Fruit fly (Drosophila melanogaster) ovary, adult (tissue): ENCODE measurements around the gene CG34051.

Experiments
- CG17801 ChIP-seq: fragments of 200-800 bp; optimal IDR thresholded peaks from 2 replicates; lab custom pipeline; 2019; ENCODE audit warnings: missing biosample characterization, mild to moderate bottlenecking, missing genetic modification characterization, moderate library complexity; ENCODE audit not compliant: partially characterized antibody

CG34051 gene

dm6 chr2L:19949600-19949999 lies 11.2 kb downstream of the CG34051 start:
- TF ChIP-seq CG17801, result no peak

DNA sequence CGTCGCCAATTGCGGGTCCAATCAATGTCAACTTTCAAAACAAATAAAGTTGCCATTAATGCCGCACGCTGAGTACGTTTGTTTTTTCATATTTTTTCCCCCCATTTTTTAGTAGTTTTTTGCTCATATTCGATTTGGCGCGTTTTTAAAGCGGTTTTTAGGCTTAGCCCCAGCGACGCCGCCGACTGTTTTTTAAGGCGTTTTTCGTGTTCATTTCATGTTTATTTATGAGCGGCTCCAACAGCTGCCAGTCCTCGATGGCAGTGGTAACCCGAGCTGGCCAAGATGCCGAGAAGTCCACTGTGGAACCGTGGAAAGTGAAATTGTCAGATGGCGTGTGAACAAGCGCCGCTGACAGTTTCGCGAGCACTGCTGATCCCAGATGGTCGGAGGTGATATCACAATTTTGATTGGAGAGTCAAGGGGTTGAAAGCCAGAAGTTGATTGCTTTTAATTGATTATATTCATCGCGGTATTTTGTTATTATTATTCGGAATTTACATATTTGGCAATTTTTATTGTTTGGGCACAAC lies 12.8 kb downstream of the CG34051 start:
- no peak for TF ChIP-seq CG17801

DNA sequence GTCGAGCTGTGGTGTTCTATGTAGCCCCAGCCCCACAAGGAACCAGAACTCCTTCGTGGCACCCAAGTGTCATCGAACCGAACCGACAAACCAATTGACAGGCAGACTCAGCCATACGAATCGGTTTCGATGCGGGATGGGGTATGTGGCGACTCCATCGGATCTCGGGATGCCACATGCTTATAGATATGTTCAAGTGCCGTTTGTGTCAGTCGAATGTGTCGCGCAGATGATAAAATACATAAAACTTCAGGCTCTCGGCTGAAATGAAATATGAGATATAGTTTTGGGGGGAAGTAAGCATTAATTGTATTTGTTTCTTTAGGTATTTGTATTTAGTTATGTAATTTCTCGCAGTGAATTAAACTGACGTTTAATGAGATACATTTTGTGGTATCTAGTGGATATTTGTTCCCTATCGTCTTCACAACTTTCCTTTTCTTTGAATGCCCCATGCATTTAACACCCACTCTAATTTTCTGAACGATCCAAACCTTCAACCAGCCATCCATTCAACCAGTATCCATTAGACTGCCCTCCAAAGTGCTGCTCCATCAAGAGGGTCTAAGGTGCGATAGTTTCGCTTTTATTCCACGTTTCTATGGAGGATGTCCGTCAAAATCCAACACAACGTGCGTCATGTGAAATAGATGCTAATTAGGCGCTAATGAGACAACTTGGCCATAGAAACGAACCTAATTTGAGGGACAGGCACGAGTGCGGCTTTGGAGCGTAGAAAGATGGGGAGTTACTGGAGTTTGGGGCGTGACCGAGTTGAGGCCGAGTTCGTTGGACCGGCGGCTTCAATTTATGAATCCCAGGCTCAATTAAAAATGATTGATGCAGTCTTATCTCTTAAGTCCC lies 16.3 kb downstream of the CG34051 start:
- no peak for TF ChIP-seq CG17801

DNA sequence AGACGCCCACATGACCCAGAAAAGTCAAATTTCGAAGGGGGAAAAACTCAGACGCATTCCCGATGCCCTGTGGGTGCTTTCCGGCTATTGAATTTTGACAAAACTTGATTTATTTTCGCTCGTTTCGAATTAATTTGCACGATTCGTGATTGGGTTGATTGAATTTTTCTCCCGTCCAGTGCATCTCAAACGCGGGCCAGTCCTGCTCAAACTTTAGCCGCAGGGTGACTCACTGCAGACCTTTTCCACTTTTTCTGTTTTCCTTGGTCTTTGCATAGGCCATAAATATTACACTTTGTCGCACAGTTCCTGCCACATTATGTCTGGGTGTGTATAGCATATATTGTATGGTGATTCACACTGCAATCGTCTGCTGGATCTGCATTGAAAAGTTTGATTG lies 17.7 kb downstream of the CG34051 start:
- TF ChIP-seq CG17801, result no peak

dm6 chr2L:19942510-19942909 lies 18.3 kb downstream of the CG34051 start:
- TF ChIP-seq CG17801, result no peak

dm6 chr2L:19941352-19941851 lies 19.4 kb downstream of the CG34051 start:
- no peak for TF ChIP-seq CG17801

DNA sequence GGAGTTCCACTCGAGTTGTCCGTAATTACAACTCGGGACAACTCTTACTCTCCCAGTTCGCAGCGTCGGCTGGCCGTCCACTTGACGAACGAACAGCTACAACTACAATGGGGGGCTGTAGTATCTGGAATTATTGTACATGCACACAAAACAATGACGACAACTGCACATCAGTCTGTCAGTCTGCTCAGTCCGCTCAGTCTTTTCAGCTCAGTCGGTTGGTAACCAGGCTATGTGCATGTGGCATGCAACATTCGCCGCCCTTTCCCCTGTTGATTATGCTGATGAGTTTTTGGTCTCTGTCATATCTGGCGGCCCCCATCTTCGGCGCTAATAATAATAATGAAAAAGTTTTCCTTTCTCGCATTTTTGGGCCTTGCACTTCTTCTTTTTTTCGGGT lies 20.8 kb downstream of the CG34051 start:
- no peak for TF ChIP-seq CG17801

DNA sequence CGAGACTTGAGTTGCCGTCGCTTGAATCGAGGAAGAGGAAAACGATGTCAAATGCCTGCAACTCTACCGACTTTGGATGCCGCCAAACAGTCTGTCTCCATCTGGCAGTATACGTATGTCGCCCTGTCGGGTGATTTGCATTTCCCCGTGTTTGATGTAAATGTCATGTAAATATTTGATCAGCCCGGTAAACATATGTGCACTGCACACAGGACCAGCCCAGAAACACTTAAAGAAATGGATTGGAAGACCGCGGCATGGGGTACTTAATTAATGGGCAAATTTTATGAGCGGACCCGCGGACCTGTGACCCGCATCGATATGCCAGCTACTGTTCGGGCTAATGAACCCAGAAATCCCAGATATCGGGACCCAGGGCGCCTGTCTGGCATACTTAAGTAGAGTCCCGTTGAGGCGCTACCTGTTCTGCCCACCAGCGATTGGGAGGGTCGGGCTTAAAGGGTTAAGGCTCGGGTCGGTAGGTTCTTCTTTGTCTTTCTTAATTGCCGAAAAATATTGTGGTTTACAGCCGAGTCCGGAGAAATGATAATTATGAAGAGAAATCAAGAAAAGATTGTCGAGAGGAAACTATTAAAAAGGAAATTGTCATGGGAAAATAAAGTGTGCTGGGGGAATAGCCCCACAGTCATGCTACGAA lies 22.9 kb downstream of the CG34051 start:
- TF ChIP-seq CG17801, result no peak

- TF ChIP-seq CG17801, result no peak
Measured at dm6 chr2L:19935085-19935846, 25.6 kb downstream of the CG34051 start.

- no peak for TF ChIP-seq CG17801
Measured at dm6 chr2L:19932523-19932922, 28.3 kb downstream of the CG34051 start.

dm6 chr2L:19930102-19930501 lies 30.7 kb downstream of the CG34051 start:
- no peak for TF ChIP-seq CG17801

- no peak for TF ChIP-seq CG17801
Measured at dm6 chr2L:19923786-19924185, 37.0 kb downstream of the CG34051 start.

DNA sequence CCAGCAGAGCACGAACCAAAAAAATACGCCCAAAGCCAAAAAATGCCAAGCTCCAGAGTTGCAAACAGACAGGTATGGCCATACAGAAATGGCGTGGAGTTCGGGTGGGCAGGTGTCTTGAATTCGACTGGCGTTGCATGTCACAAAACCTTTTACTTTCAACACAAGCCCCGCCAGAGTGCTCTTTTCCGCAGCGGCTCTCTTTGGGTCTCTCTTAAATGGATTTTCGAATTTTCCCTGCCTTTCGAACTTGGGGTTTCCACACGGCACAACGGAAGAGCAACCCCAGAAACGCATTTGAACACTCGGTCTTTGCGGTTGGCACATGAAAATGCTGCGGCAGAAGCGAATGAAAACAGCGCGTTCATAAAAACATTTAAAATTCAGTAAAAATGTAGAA lies 43.0 kb downstream of the CG34051 start:
- no peak for TF ChIP-seq CG17801

DNA sequence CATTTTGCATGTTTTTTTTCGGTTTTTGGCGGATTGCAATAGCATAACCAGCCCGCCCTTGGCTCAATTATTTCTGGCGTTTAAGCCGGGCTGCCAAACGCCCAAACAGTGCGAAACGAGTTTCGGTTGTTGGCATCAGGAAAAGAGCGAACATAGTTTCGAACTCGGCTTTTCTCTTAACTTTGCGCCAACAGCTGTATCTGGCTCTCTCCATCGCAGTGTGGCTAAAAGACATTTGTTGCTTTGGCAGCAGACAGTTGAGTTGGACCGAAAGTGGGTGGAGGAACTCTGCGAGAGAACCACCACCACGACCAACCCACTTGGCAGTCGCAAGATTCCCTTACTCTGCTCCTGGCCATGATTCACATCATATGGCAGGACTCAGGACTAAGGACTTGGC lies 43.8 kb downstream of the CG34051 start:
- TF ChIP-seq CG17801, result no peak

- no peak for TF ChIP-seq CG17801
Measured at dm6 chr2L:19915195-19915594, 45.6 kb downstream of the CG34051 start.

dm6 chr2L:19913416-19913815 lies 47.4 kb downstream of the CG34051 start, which contains the start of gene TotE:
Gene TotE (minus strand): TSS chr2L:19913516.
- no peak for TF ChIP-seq CG17801

dm6 chr2L:19912277-19912676 lies 48.6 kb downstream of the CG34051 start, which contains the start of gene TotF:
Gene TotF (minus strand): TSS chr2L:19912377.
- TF ChIP-seq CG17801, result no peak
